Fruit fly (Drosophila melanogaster) whole organism, embryonic: Measurements from ENCODE around the gene ND-SGDH.

Experiments
- Ada2b ChIP-seq: fragments of 200-800 bp; sonication (Bioruptor generic); IDR thresholded peaks from 2 replicates; pipeline ENCODE4 v1.3.6; 2022; ENCODE audit warnings: missing biosample characterization, missing genetic modification characterization
- Aef1 ChIP-seq: fragments of 200-800 bp; sonication (Bioruptor generic); IDR thresholded peaks from 3 replicates; pipeline ENCODE4 v1.3.6; 2022; ENCODE audit warnings: missing biosample characterization, missing genetic modification characterization
- Asciz ChIP-seq: fragments of 200-800 bp; sonication (Bioruptor generic); optimal IDR thresholded peaks from 2 replicates; lab custom pipeline; 2017; ENCODE audit warnings: missing biosample characterization, mild to moderate bottlenecking, missing genetic modification characterization, missing genetic modification reagents
- BEAF-32 ChIP-seq: fragments of 200-800 bp; sonication (Bioruptor generic); optimal IDR thresholded peaks from 3 replicates; lab custom pipeline; 2017; ENCODE audit warnings: missing biosample characterization, missing genetic modification characterization, mild to moderate bottlenecking, moderate library complexity, missing genetic modification reagents
- CG10147 ChIP-seq: fragments of 200-800 bp; sonication (Bioruptor generic); optimal IDR thresholded peaks from 2 replicates; lab custom pipeline; 2019; ENCODE audit warnings: missing biosample characterization, mild to moderate bottlenecking, missing genetic modification characterization, moderate library complexity
- CG10462 ChIP-seq: fragments of 200-800 bp; sonication (Bioruptor generic); optimal IDR thresholded peaks from 2 replicates; lab custom pipeline; 2016; ENCODE audit warnings: missing biosample characterization, missing genetic modification characterization
- CG10654 ChIP-seq: fragments of 200-800 bp; sonication (Bioruptor generic); optimal IDR thresholded peaks from 2 replicates; lab custom pipeline; 2016; ENCODE audit warnings: missing biosample characterization, missing genetic modification characterization
- CG11696 ChIP-seq: fragments of 200-800 bp; sonication (Bioruptor generic); IDR thresholded peaks from 2 replicates; pipeline ENCODE4 v1.3.6; 2022; ENCODE audit warnings: missing biosample characterization, missing genetic modification characterization
- CG12744 ChIP-seq: fragments of 200-800 bp; sonication (Bioruptor generic); optimal IDR thresholded peaks from 2 replicates; lab custom pipeline; 2016; ENCODE audit warnings: missing biosample characterization, missing genetic modification characterization
- CG13287 ChIP-seq: fragments of 200-800 bp; sonication (Bioruptor generic); IDR thresholded peaks from 2 replicates; pipeline ENCODE4 v1.3.6; 2022; ENCODE audit warnings: missing biosample characterization, missing genetic modification characterization; ENCODE audit not compliant: partially characterized antibody
- CG13296 ChIP-seq: fragments of 200-800 bp; sonication (Bioruptor generic); optimal IDR thresholded peaks from 3 replicates; lab custom pipeline; 2018; ENCODE audit warnings: missing biosample characterization, mild to moderate bottlenecking, missing genetic modification characterization
- CG13624 ChIP-seq: fragments of 200-800 bp; sonication (Bioruptor generic); optimal IDR thresholded peaks from 2 replicates; lab custom pipeline; 2016; ENCODE audit warnings: missing biosample characterization, missing genetic modification characterization
- CG34224 ChIP-seq: fragments of 200-800 bp; sonication (Bioruptor generic); IDR thresholded peaks from 3 replicates; pipeline ENCODE4 v1.3.6; 2022; ENCODE audit warnings: missing biosample characterization, missing genetic modification characterization; ENCODE audit not compliant: partially characterized antibody
- CG4328 ChIP-seq: fragments of 200-800 bp; sonication (Bioruptor generic); optimal IDR thresholded peaks from 3 replicates; lab custom pipeline; 2017; ENCODE audit warnings: missing biosample characterization, missing genetic modification reagents, missing genetic modification characterization
- CG4854 ChIP-seq: fragments of 200-800 bp; sonication (Bioruptor generic); optimal IDR thresholded peaks from 2 replicates; lab custom pipeline; 2016; ENCODE audit warnings: missing biosample characterization, missing genetic modification characterization, inconsistent platforms
- CG6175 ChIP-seq: fragments of 200-800 bp; sonication (Bioruptor generic); IDR thresholded peaks from 3 replicates; pipeline ENCODE4 v1.3.6; 2022; ENCODE audit warnings: missing biosample characterization, missing genetic modification characterization
- CG7786 ChIP-seq: fragments of 200-800 bp; sonication (Bioruptor generic); optimal IDR thresholded peaks from 2 replicates; lab custom pipeline; 2016; ENCODE audit warnings: missing biosample characterization, missing genetic modification characterization
- CG8281 ChIP-seq: fragments of 200-800 bp; sonication (Bioruptor generic); optimal IDR thresholded peaks from 2 replicates; lab custom pipeline; 2018; ENCODE audit warnings: missing biosample characterization, mild to moderate bottlenecking, missing genetic modification characterization, moderate library complexity
- CG8388 ChIP-seq: fragments of 200-800 bp; sonication (Bioruptor generic); optimal IDR thresholded peaks from 2 replicates; lab custom pipeline; 2019; ENCODE audit warnings: missing biosample characterization, mild to moderate bottlenecking, missing genetic modification characterization, moderate library complexity
- CG9215 ChIP-seq: fragments of 200-800 bp; sonication (Bioruptor generic); IDR thresholded peaks from 2 replicates; pipeline ENCODE4 v1.3.6; 2022; ENCODE audit warnings: missing biosample characterization, missing genetic modification characterization
- Dfd ChIP-seq, 2 experiments: fragments of >200 bp; optimal IDR thresholded peaks; 2 replicates each; lab custom pipeline; 2017; ENCODE audit warnings: missing biosample characterization in 2 of 2, missing genetic modification characterization in 2 of 2
- Dll ChIP-seq: fragments of 200-800 bp; sonication (Bioruptor generic); IDR thresholded peaks from 4 replicates; pipeline ENCODE4 v1.3.6; 2022; ENCODE audit warnings: missing biosample characterization, missing genetic modification characterization; ENCODE audit not compliant: partially characterized antibody
- Doc3 ChIP-seq: fragments of 200-800 bp; sonication (Bioruptor generic); IDR thresholded peaks from 3 replicates; pipeline ENCODE4 v1.3.6; 2022; ENCODE audit warnings: missing biosample characterization, missing genetic modification characterization; ENCODE audit not compliant: partially characterized antibody
- Gsc ChIP-seq: fragments of 200-800 bp; sonication (Bioruptor generic); IDR thresholded peaks from 2 replicates; pipeline ENCODE4 v1.3.6; 2022; ENCODE audit warnings: missing biosample characterization, missing genetic modification characterization
- Hmx ChIP-seq: fragments of 200-800 bp; sonication (Bioruptor generic); optimal IDR thresholded peaks from 2 replicates; lab custom pipeline; 2016; ENCODE audit warnings: missing biosample characterization, missing genetic modification characterization
- Jarid2 ChIP-seq: fragments of 200-800 bp; sonication (Bioruptor generic); optimal IDR thresholded peaks from 3 replicates; lab custom pipeline; 2017; ENCODE audit warnings: mild to moderate bottlenecking, missing biosample characterization, missing genetic modification reagents, missing genetic modification characterization
- Med ChIP-seq: fragments of 200-800 bp; sonication (Bioruptor generic); peaks from one replicate; lab custom pipeline; 2016; ENCODE audit warnings: missing biosample characterization, missing genetic modification characterization, mild to moderate bottlenecking, inconsistent platforms, moderate library complexity
- Optix ChIP-seq: fragments of 200-800 bp; sonication (Bioruptor generic); IDR thresholded peaks from 3 replicates; pipeline ENCODE4 v1.3.6; 2022; ENCODE audit warnings: missing biosample characterization, missing genetic modification characterization
- Poxn ChIP-seq: fragments of 200-800 bp; sonication (Bioruptor generic); IDR thresholded peaks from 2 replicates; pipeline ENCODE4 v1.3.6; 2022; ENCODE audit warnings: missing biosample characterization, missing genetic modification characterization
- Scr ChIP-seq: fragments of 200-800 bp; sonication (Bioruptor generic); IDR thresholded peaks from 2 replicates; pipeline ENCODE4 v1.3.6; 2022; ENCODE audit warnings: missing biosample characterization, missing genetic modification characterization; ENCODE audit not compliant: partially characterized antibody
- Side ChIP-seq: fragments of 200-800 bp; sonication (Bioruptor generic); optimal IDR thresholded peaks from 2 replicates; lab custom pipeline; 2016; ENCODE audit warnings: missing biosample characterization, missing genetic modification characterization
- Sin3A ChIP-seq: fragments of >200 bp; optimal IDR thresholded peaks from 2 replicates; lab custom pipeline; 2018
- Sry-δ ChIP-seq: fragments of 200-800 bp; sonication (Bioruptor generic); optimal IDR thresholded peaks from 2 replicates; lab custom pipeline; 2016; ENCODE audit warnings: missing biosample characterization, missing genetic modification characterization
- Usf ChIP-seq: fragments of 200-800 bp; sonication (Bioruptor generic); optimal IDR thresholded peaks from 2 replicates; lab custom pipeline; 2017; ENCODE audit warnings: missing genotype, missing biosample characterization, missing genetic modification characterization
- Vsx1 ChIP-seq: fragments of 200-800 bp; sonication (Bioruptor generic); optimal IDR thresholded peaks from 2 replicates; lab custom pipeline; 2017; ENCODE audit warnings: missing biosample characterization, mild to moderate bottlenecking, missing genetic modification characterization, missing genetic modification reagents
- ac ChIP-seq: fragments of 200-800 bp; sonication (Bioruptor generic); optimal IDR thresholded peaks from 3 replicates; lab custom pipeline; 2017; ENCODE audit warnings: missing biosample characterization, mild to moderate bottlenecking, missing genetic modification characterization
- ap ChIP-seq: fragments of 200-800 bp; sonication (Bioruptor generic); IDR thresholded peaks from 2 replicates; pipeline ENCODE4 v1.3.6; 2022; ENCODE audit warnings: missing biosample characterization, missing genetic modification characterization
- bcd ChIP-seq: fragments of 200-800 bp; sonication (Bioruptor generic); optimal IDR thresholded peaks from 2 replicates; lab custom pipeline; 2017; ENCODE audit warnings: missing biosample characterization, mild to moderate bottlenecking, missing genetic modification characterization
- en ChIP-seq: fragments of 200-800 bp; sonication (Bioruptor generic); optimal IDR thresholded peaks from 2 replicates; lab custom pipeline; 2016; ENCODE audit warnings: missing biosample characterization, missing genetic modification characterization
- gro ChIP-seq: fragments of 200-800 bp; sonication (Bioruptor generic); optimal IDR thresholded peaks from 2 replicates; lab custom pipeline; 2016; ENCODE audit warnings: missing biosample characterization, missing genetic modification characterization
- hth ChIP-seq: fragments of >200 bp; optimal IDR thresholded peaks from 2 replicates; lab custom pipeline; 2017; ENCODE audit warnings: inconsistent platforms
- ind ChIP-seq: fragments of 200-800 bp; sonication (Bioruptor generic); optimal IDR thresholded peaks from 3 replicates; lab custom pipeline; 2016; ENCODE audit warnings: missing biosample characterization, missing genetic modification characterization
- klu ChIP-seq: fragments of 200-800 bp; sonication (Bioruptor generic); IDR thresholded peaks from 2 replicates; pipeline ENCODE4 v1.3.6; 2022; ENCODE audit warnings: missing biosample characterization, missing genetic modification characterization
- maf-S ChIP-seq: fragments of 200-800 bp; sonication (Bioruptor generic); optimal IDR thresholded peaks from 2 replicates; lab custom pipeline; 2016; ENCODE audit warnings: missing biosample characterization, missing genetic modification characterization
- nerfin-2 ChIP-seq: fragments of 200-800 bp; sonication (Bioruptor generic); IDR thresholded peaks from 2 replicates; pipeline ENCODE4 v1.3.6; 2022; ENCODE audit warnings: missing biosample characterization, missing genetic modification characterization; ENCODE audit not compliant: partially characterized antibody
- onecut ChIP-seq: fragments of 200-800 bp; sonication (Bioruptor generic); IDR thresholded peaks from 2 replicates; pipeline ENCODE4 v1.3.6; 2022; ENCODE audit warnings: missing biosample characterization, missing genetic modification characterization
- peb ChIP-seq: fragments of 200-800 bp; sonication (Bioruptor generic); IDR thresholded peaks from 2 replicates; pipeline ENCODE4 v1.3.6; 2022; ENCODE audit warnings: missing biosample characterization, missing genetic modification characterization
- so ChIP-seq: fragments of 200-800 bp; sonication (Bioruptor generic); IDR thresholded peaks from 3 replicates; pipeline ENCODE4 v1.3.6; 2022; ENCODE audit warnings: missing biosample characterization, missing genetic modification characterization
- sob ChIP-seq: fragments of 200-800 bp; sonication (Bioruptor generic); IDR thresholded peaks from 2 replicates; pipeline ENCODE4 v1.3.6; 2022; ENCODE audit warnings: missing biosample characterization, missing genetic modification characterization
- trem ChIP-seq: fragments of 200-800 bp; optimal IDR thresholded peaks from 3 replicates; lab custom pipeline; 2019; ENCODE audit warnings: missing biosample characterization, mild to moderate bottlenecking, missing genetic modification characterization, moderate library complexity
- ttk ChIP-seq: fragments of 200-800 bp; sonication (Bioruptor generic); IDR thresholded peaks from 2 replicates; pipeline ENCODE4 v2.1.2; 2022; ENCODE audit warnings: missing biosample characterization, missing genetic modification characterization
- usp ChIP-seq: fragments of >200 bp; optimal IDR thresholded peaks from 2 replicates; lab custom pipeline; 2017; ENCODE audit warnings: missing biosample characterization, missing genetic modification characterization
- wek ChIP-seq: fragments of 200-800 bp; sonication (Bioruptor generic); optimal IDR thresholded peaks from 3 replicates; lab custom pipeline; 2018; ENCODE audit warnings: missing biosample characterization, mild to moderate bottlenecking, missing genetic modification characterization, moderate library complexity

The ND-SGDH gene

dm6 chr3L:12118156-12118555 lies 20.2 kb downstream of the ND-SGDH start, which contains the start of gene ssp (continued):
- TF ChIP-seq CG4328 (GFP tag; lab: Kevin White, UChicago) (no peak), bcd (GFP tag; lab: Kevin White, UChicago) (no peak), Hmx (GFP tag; lab: Kevin White, UChicago) (no peak), Doc3 (GFP tag; lab: Robert Waterston, UW) (peak; percentile 79), CG34224 (peak; percentile 88), Vsx1 (GFP tag; lab: Kevin White, UChicago) (no peak), Side (no peak), Optix (GFP tag; lab: Robert Waterston, UW) (no peak), Sin3A (lab: Kevin White, UChicago) (no peak), CG12744 (GFP tag; lab: Kevin White, UChicago) (no peak), Jarid2 (GFP tag; lab: Kevin White, UChicago) (no peak), CG10462 (GFP tag; lab: Kevin White, UChicago) (no peak), CG6175 (GFP tag; lab: Robert Waterston, UW) (no peak), Aef1 (GFP tag; lab: Robert Waterston, UW) (no peak), ac (GFP tag; lab: Kevin White, UChicago) (no peak), sob (GFP tag; lab: Robert Waterston, UW) (no peak), peb (no peak), wek (GFP tag; lab: Kevin White, UChicago) (no peak), usp (no peak), Usf (GFP tag; lab: Kevin White, UChicago) (no peak), Med (GFP tag; lab: Kevin White, UChicago) (peak; percentile 47), Dll (GFP tag; lab: Robert Waterston, UW) (peak; percentile 91), ap (GFP tag; lab: Robert Waterston, UW) (no peak), trem (peak; percentile 41), CG7786 (no peak), en (GFP tag; lab: Kevin White, UChicago) (no peak), ttk (GFP tag; lab: Robert Waterston, UW) (no peak), Gsc (GFP tag; lab: Robert Waterston, UW) (no peak), CG4854 (GFP tag; lab: Kevin White, UChicago) (no peak), ind (no peak), CG10147 (GFP tag; lab: Kevin White, UChicago) (no peak), Dfd (GFP tag; optimal IDR thresholded peaks at IDR 0.05; lab: Kevin White, UChicago) (no peak), CG13287 (GFP tag; lab: Robert Waterston, UW) (peak; percentile 91), onecut (GFP tag; lab: Robert Waterston, UW) (peak; percentile 30; the same call in 1 of the 2 replicates), hth (no peak), Sry-δ (GFP tag; lab: Kevin White, UChicago) (peak; percentile 85), maf-S (GFP tag; lab: Kevin White, UChicago) (no peak), CG11696 (GFP tag; lab: Robert Waterston, UW) (no peak), CG13624 (GFP tag; lab: Kevin White, UChicago) (no peak), BEAF-32 (peak; percentile 77), nerfin-2 (GFP tag; lab: Robert Waterston, UW) (peak; percentile 61), Poxn (GFP tag; lab: Robert Waterston, UW) (no peak), CG10654 (GFP tag; lab: Kevin White, UChicago) (no peak), CG8281 (tag; lab: Kevin White, UChicago) (no peak), Scr (GFP tag; lab: Robert Waterston, UW) (peak; percentile 84), CG13296 (GFP tag; lab: Kevin White, UChicago) (no peak), gro (GFP tag; lab: Kevin White, UChicago) (no peak), CG9215 (GFP tag; lab: Robert Waterston, UW) (no peak), Ada2b (GFP tag; lab: Robert Waterston, UW) (no peak), so (GFP tag; lab: Robert Waterston, UW) (no peak), klu (GFP tag; lab: Robert Waterston, UW) (no peak), Asciz (GFP tag; lab: Kevin White, UChicago) (no peak), CG8388 (GFP tag; lab: Kevin White, UChicago) (no peak)
